Fruit fly (Drosophila melanogaster) whole organism, pupa: ENCODE data around the gene Lcp65Ag1.

ENCODE experiments used
- CG10348 ChIP-seq: fragments of 200-800 bp; sonication (Bioruptor generic); IDR thresholded peaks from 2 replicates; pipeline ENCODE4 v1.3.6; 2022; ENCODE audit warnings: missing biosample characterization, missing genetic modification characterization
- CG14655 ChIP-seq: fragments of 200-800 bp; sonication (Bioruptor generic); optimal IDR thresholded peaks from 3 replicates; lab custom pipeline; 2017; ENCODE audit warnings: mild to moderate bottlenecking, missing biosample characterization, missing genetic modification reagents, missing genetic modification characterization
- CG15710 ChIP-seq: fragments of 200-800 bp; sonication (Bioruptor generic); optimal IDR thresholded peaks from 2 replicates; lab custom pipeline; 2018; ENCODE audit warnings: missing biosample characterization, mild to moderate bottlenecking, missing genetic modification characterization, moderate library complexity
- CG17806 ChIP-seq: fragments of 200-800 bp; sonication (Bioruptor generic); optimal IDR thresholded peaks from 2 replicates; lab custom pipeline; 2018; ENCODE audit warnings: missing biosample characterization, mild to moderate bottlenecking, missing genetic modification characterization, moderate library complexity
- CG32121 ChIP-seq: fragments of 200-800 bp; sonication (Bioruptor generic); IDR thresholded peaks from 2 replicates; pipeline ENCODE4 v1.3.6; 2022; ENCODE audit warnings: missing biosample characterization, missing genetic modification characterization
- EcR ChIP-seq: fragments of 200-800 bp; sonication (Bioruptor generic); optimal IDR thresholded peaks from 3 replicates; lab custom pipeline; 2019; ENCODE audit warnings: missing biosample characterization, missing genetic modification characterization, mild to moderate bottlenecking, moderate library complexity, missing genetic modification reagents
- Ets98B ChIP-seq: fragments of 200-800 bp; sonication (Bioruptor generic); IDR thresholded peaks from 2 replicates; pipeline ENCODE4 v1.3.6; 2022; ENCODE audit warnings: missing biosample characterization, missing genetic modification characterization
- gl ChIP-seq: fragments of 200-800 bp; sonication (Bioruptor generic); optimal IDR thresholded peaks from 2 replicates; lab custom pipeline; 2018; ENCODE audit warnings: missing biosample characterization, mild to moderate bottlenecking, missing genetic modification characterization
- rn ChIP-seq: fragments of 200-800 bp; sonication (Bioruptor generic); IDR thresholded peaks from 2 replicates; pipeline ENCODE4 v1.3.6; 2022; ENCODE audit warnings: missing biosample characterization, missing genetic modification characterization

dm6 chr3L:6085157-6085556 lies 49.9 kb downstream of the Lcp65Ag1 start:
- no peak for TF ChIP-seq CG10348 (GFP tag; lab: Robert Waterston, UW)
- no peak for TF ChIP-seq CG32121 (GFP tag; lab: Robert Waterston, UW)
- TF ChIP-seq EcR (GFP tag; lab: Kevin White, UChicago): no peak
- peak; percentile 40 for TF ChIP-seq CG14655 (GFP tag; lab: Kevin White, UChicago)
- no peak for TF ChIP-seq gl (tag; lab: Kevin White, UChicago)
- no peak for TF ChIP-seq Ets98B (GFP tag; lab: Robert Waterston, UW)
- no peak for TF ChIP-seq rn
- TF ChIP-seq CG15710 (tag; lab: Kevin White, UChicago): peak; percentile 70
- TF ChIP-seq CG17806 (tag; lab: Kevin White, UChicago): peak; percentile 31
